Fruit fly (Drosophila melanogaster) whole organism, embryonic: ENCODE results near the gene BckdhA.
A peak's percentile ranks its signal among the peaks of the same experiment; 100 is the strongest.

ENCODE experiments used
- Abd-B ChIP-seq: fragments of 200-800 bp; sonication (Bioruptor generic); optimal IDR thresholded peaks from 2 replicates; lab custom pipeline; 2018; ENCODE audit warnings: missing biosample characterization, mild to moderate bottlenecking, missing genetic modification characterization, moderate library complexity
- Ada2b ChIP-seq: fragments of 200-800 bp; sonication (Bioruptor generic); IDR thresholded peaks from 2 replicates; pipeline ENCODE4 v1.3.6; 2022; ENCODE audit warnings: missing biosample characterization, missing genetic modification characterization
- Bgb ChIP-seq: fragments of 200-800 bp; sonication (Bioruptor generic); IDR thresholded peaks from 2 replicates; pipeline ENCODE4 v1.3.6; 2022; ENCODE audit warnings: missing biosample characterization, missing genetic modification characterization; ENCODE audit not compliant: partially characterized antibody
- CG10209 ChIP-seq: fragments of 200-800 bp; sonication (Bioruptor generic); optimal IDR thresholded peaks from 3 replicates; lab custom pipeline; 2017; ENCODE audit warnings: missing biosample characterization, mild to moderate bottlenecking, missing genetic modification characterization, missing genetic modification reagents
- CG11560 ChIP-seq: fragments of 200-800 bp; sonication (Bioruptor generic); IDR thresholded peaks from 3 replicates; pipeline ENCODE4 v1.3.6; 2022; ENCODE audit warnings: missing biosample characterization, missing genetic modification characterization
- CG11696 ChIP-seq: fragments of 200-800 bp; sonication (Bioruptor generic); IDR thresholded peaks from 2 replicates; pipeline ENCODE4 v1.3.6; 2022; ENCODE audit warnings: missing biosample characterization, missing genetic modification characterization
- CG12219 ChIP-seq: fragments of 200-800 bp; sonication (Bioruptor generic); optimal IDR thresholded peaks from 3 replicates; lab custom pipeline; 2018; ENCODE audit warnings: missing biosample characterization, mild to moderate bottlenecking, missing genetic modification characterization
- CG12942 ChIP-seq: fragments of 200-800 bp; sonication (Bioruptor generic); optimal IDR thresholded peaks from 3 replicates; lab custom pipeline; 2016; ENCODE audit warnings: missing biosample characterization, missing genetic modification characterization
- CG13287 ChIP-seq: fragments of 200-800 bp; sonication (Bioruptor generic); IDR thresholded peaks from 2 replicates; pipeline ENCODE4 v1.3.6; 2022; ENCODE audit warnings: missing biosample characterization, missing genetic modification characterization; ENCODE audit not compliant: partially characterized antibody
- CG13424 ChIP-seq: fragments of 200-800 bp; sonication (Bioruptor generic); optimal IDR thresholded peaks from 2 replicates; lab custom pipeline; 2019; ENCODE audit warnings: missing biosample characterization, mild to moderate bottlenecking, missing genetic modification characterization, moderate library complexity
- CG14667 ChIP-seq: fragments of 200-800 bp; sonication (Bioruptor generic); IDR thresholded peaks from 2 replicates; pipeline ENCODE4 v1.3.6; 2022; ENCODE audit warnings: missing biosample characterization, missing genetic modification characterization
- CG1529 ChIP-seq: fragments of 200-800 bp; sonication (Bioruptor generic); optimal IDR thresholded peaks from 3 replicates; lab custom pipeline; 2018; ENCODE audit warnings: missing biosample characterization, missing genetic modification characterization
- CG2875 ChIP-seq: fragments of 200-800 bp; sonication (Bioruptor generic); optimal IDR thresholded peaks from 2 replicates; lab custom pipeline; 2017; ENCODE audit warnings: missing biosample characterization, mild to moderate bottlenecking, missing genetic modification characterization, missing genetic modification reagents
- CG7271 ChIP-seq: fragments of 200-800 bp; sonication (Bioruptor generic); optimal IDR thresholded peaks from 2 replicates; lab custom pipeline; 2018; ENCODE audit warnings: missing biosample characterization, mild to moderate bottlenecking, missing genetic modification characterization, moderate library complexity
- CHES-1-like ChIP-seq: fragments of 200-800 bp; sonication (Bioruptor generic); optimal IDR thresholded peaks from 2 replicates; lab custom pipeline; 2016; ENCODE audit warnings: missing biosample characterization, missing genetic modification characterization
- Chrac-16 ChIP-seq: fragments of 200-800 bp; sonication (Bioruptor generic); optimal IDR thresholded peaks from 3 replicates; lab custom pipeline; 2016; ENCODE audit warnings: missing biosample characterization, missing genetic modification characterization
- Dfd ChIP-seq, 2 experiments: fragments of >200 bp; optimal IDR thresholded peaks; 2 replicates each; lab custom pipeline; 2017; ENCODE audit warnings: missing biosample characterization in 2 of 2, missing genetic modification characterization in 2 of 2
- Dip2 ChIP-seq: fragments of 200-800 bp; sonication (Bioruptor generic); IDR thresholded peaks from 2 replicates; pipeline ENCODE4 v1.3.6; 2022; ENCODE audit warnings: missing biosample characterization, missing genetic modification characterization
- H15 ChIP-seq: fragments of 200-800 bp; sonication (Bioruptor generic); IDR thresholded peaks from 3 replicates; pipeline ENCODE4 v1.3.6; 2022; ENCODE audit warnings: missing biosample characterization, missing genetic modification characterization
- HHEX ChIP-seq: fragments of 200-800 bp; sonication (Bioruptor generic); optimal IDR thresholded peaks from 3 replicates; lab custom pipeline; 2017; ENCODE audit warnings: missing biosample characterization, mild to moderate bottlenecking, missing genetic modification characterization, missing genetic modification reagents
- HLH3B ChIP-seq: fragments of 200-800 bp; sonication (Bioruptor generic); IDR thresholded peaks from 2 replicates; pipeline ENCODE4 v1.3.6; 2022; ENCODE audit warnings: missing biosample characterization, missing genetic modification characterization
- Hr78 ChIP-seq, 2 experiments: fragments of 200-800 bp in 1 of 2; fragments of >200 bp in 1 of 2; sonication (Bioruptor generic) in 1 of 2; optimal IDR thresholded peaks; 2 replicates each; lab custom pipeline; 2017 to 2019; ENCODE audit warnings: missing biosample characterization in 2 of 2, missing genetic modification characterization in 2 of 2, mild to moderate bottlenecking in 1 of 2, moderate library complexity in 1 of 2
- NC2β ChIP-seq: fragments of 200-800 bp; sonication (Bioruptor generic); optimal IDR thresholded peaks from 2 replicates; lab custom pipeline; 2016; ENCODE audit warnings: missing biosample characterization, missing genetic modification characterization
- NfI ChIP-seq: fragments of 200-800 bp; sonication (Bioruptor generic); optimal IDR thresholded peaks from 3 replicates; lab custom pipeline; 2018; ENCODE audit warnings: missing biosample characterization, mild to moderate bottlenecking, missing genetic modification characterization, moderate library complexity
- Pdp1 ChIP-seq, 2 experiments: fragments of 200-800 bp; sonication (Bioruptor generic); optimal IDR thresholded peaks; 3 replicates each; lab custom pipeline; 2016; ENCODE audit warnings: missing biosample characterization in 2 of 2, missing genetic modification characterization in 2 of 2, mild to moderate bottlenecking in 1 of 2, moderate library complexity in 1 of 2
- Xbp1 ChIP-seq: fragments of 200-800 bp; sonication (Bioruptor generic); optimal IDR thresholded peaks from 3 replicates; lab custom pipeline; 2016; ENCODE audit warnings: missing biosample characterization, mild to moderate bottlenecking, missing genetic modification characterization
- Xrp1 ChIP-seq: fragments of 200-800 bp; sonication (Bioruptor generic); IDR thresholded peaks from 2 replicates; pipeline ENCODE4 v1.3.6; 2022; ENCODE audit warnings: missing biosample characterization, missing genetic modification characterization
- ap ChIP-seq: fragments of 200-800 bp; sonication (Bioruptor generic); IDR thresholded peaks from 2 replicates; pipeline ENCODE4 v1.3.6; 2022; ENCODE audit warnings: missing biosample characterization, missing genetic modification characterization
- az2 ChIP-seq: fragments of 200-800 bp; sonication (Bioruptor generic); optimal IDR thresholded peaks from 3 replicates; lab custom pipeline; 2016; ENCODE audit warnings: missing biosample characterization, missing genetic modification characterization
- ci ChIP-seq: fragments of 200-800 bp; sonication (Bioruptor generic); IDR thresholded peaks from 3 replicates; pipeline ENCODE4 v1.3.6; 2022; ENCODE audit warnings: missing biosample characterization, missing genetic modification characterization
- crp ChIP-seq, 2 experiments: fragments of 200-800 bp; sonication (Bioruptor generic); optimal IDR thresholded peaks; 2 replicates in 1 of 2; 3 replicates in 1 of 2; lab custom pipeline; 2017; ENCODE audit warnings: missing biosample characterization in 2 of 2, missing genetic modification characterization in 2 of 2, mild to moderate bottlenecking in 1 of 2, moderate library complexity in 1 of 2
- dmrt11E ChIP-seq: fragments of 200-800 bp; sonication (Bioruptor generic); optimal IDR thresholded peaks from 3 replicates; lab custom pipeline; 2018; ENCODE audit warnings: missing biosample characterization, mild to moderate bottlenecking, missing genetic modification characterization, moderate library complexity
- gce ChIP-seq: fragments of 200-800 bp; sonication (Bioruptor generic); IDR thresholded peaks from 3 replicates; pipeline ENCODE4 v1.3.6; 2022; ENCODE audit warnings: missing biosample characterization, missing genetic modification characterization
- gfzf ChIP-seq: fragments of 200-800 bp; sonication (Bioruptor generic); optimal IDR thresholded peaks from 2 replicates; lab custom pipeline; 2016; ENCODE audit warnings: missing biosample characterization, mild to moderate bottlenecking, missing genetic modification characterization, moderate library complexity
- hbn ChIP-seq: fragments of 200-800 bp; sonication (Bioruptor generic); IDR thresholded peaks from 2 replicates; pipeline ENCODE4 v1.3.6; 2022; ENCODE audit warnings: missing biosample characterization, missing genetic modification characterization; ENCODE audit not compliant: partially characterized antibody
- lab ChIP-seq: fragments of 200-800 bp; sonication (Bioruptor generic); optimal IDR thresholded peaks from 3 replicates; lab custom pipeline; 2017; ENCODE audit warnings: missing biosample characterization, missing genetic modification characterization, mild to moderate bottlenecking, moderate library complexity, missing genetic modification reagents
- nerfin-1 ChIP-seq: fragments of 200-800 bp; sonication (Bioruptor generic); optimal IDR thresholded peaks from 3 replicates; lab custom pipeline; 2019; ENCODE audit warnings: missing biosample characterization, mild to moderate bottlenecking, missing genetic modification characterization, moderate library complexity
- nmo ChIP-seq: fragments of 200-800 bp; sonication (Bioruptor generic); optimal IDR thresholded peaks from 2 replicates; lab custom pipeline; 2018; ENCODE audit warnings: missing biosample characterization, mild to moderate bottlenecking, missing genetic modification characterization, moderate library complexity
- oc ChIP-seq: fragments of 200-800 bp; sonication (Bioruptor generic); optimal IDR thresholded peaks from 2 replicates; lab custom pipeline; 2018; ENCODE audit warnings: missing biosample characterization, mild to moderate bottlenecking, missing genetic modification characterization, moderate library complexity
- prd ChIP-seq, 3 experiments: fragments of >200 bp in 2 of 3; fragments of 200-800 bp in 1 of 3; sonication (Bioruptor generic) in 1 of 3; optimal IDR thresholded peaks in 2 of 3; IDR thresholded peaks in 1 of 3; 2 replicates in 2 of 3; 3 replicates in 1 of 3; pipeline versions ENCODE4 v1.3.6 to Lab custom; 2017 to 2022; ENCODE audit warnings: missing biosample characterization in 1 of 3, missing genetic modification characterization in 1 of 3
- pros ChIP-seq: fragments of 200-800 bp; sonication (Bioruptor generic); optimal IDR thresholded peaks from 3 replicates; lab custom pipeline; 2019; ENCODE audit warnings: missing biosample characterization, mild to moderate bottlenecking, missing genetic modification characterization, moderate library complexity
- shn ChIP-seq: fragments of 200-800 bp; sonication (Bioruptor generic); optimal IDR thresholded peaks from 3 replicates; lab custom pipeline; 2016; ENCODE audit warnings: missing biosample characterization, missing genetic modification characterization
- sim ChIP-seq: fragments of 200-800 bp; sonication (Bioruptor generic); IDR thresholded peaks from 2 replicates; pipeline ENCODE4 v1.3.6; 2022; ENCODE audit warnings: missing biosample characterization, missing genetic modification characterization
- tap ChIP-seq: fragments of 200-800 bp; optimal IDR thresholded peaks from 3 replicates; lab custom pipeline; 2019; ENCODE audit warnings: missing biosample characterization, mild to moderate bottlenecking, missing genetic modification characterization, moderate library complexity
- tin ChIP-seq: fragments of 200-800 bp; sonication (Bioruptor generic); optimal IDR thresholded peaks from 3 replicates; lab custom pipeline; 2016; ENCODE audit warnings: missing biosample characterization, missing genetic modification characterization
- tio ChIP-seq: fragments of 200-800 bp; sonication (Bioruptor generic); optimal IDR thresholded peaks from 2 replicates; lab custom pipeline; 2017; ENCODE audit warnings: missing biosample characterization, missing genetic modification characterization, inconsistent platforms
- zen ChIP-seq: fragments of 200-800 bp; sonication (Bioruptor generic); optimal IDR thresholded peaks from 3 replicates; lab custom pipeline; 2018; ENCODE audit warnings: missing biosample characterization, mild to moderate bottlenecking, missing genetic modification characterization, moderate library complexity
- zen2 ChIP-seq: fragments of 200-800 bp; sonication (Bioruptor generic); IDR thresholded peaks from 3 replicates; pipeline ENCODE4 v1.3.6; 2022; ENCODE audit warnings: missing biosample characterization, missing genetic modification characterization; ENCODE audit not compliant: partially characterized antibody
- zf30C ChIP-seq: fragments of 200-800 bp; sonication (Bioruptor generic); optimal IDR thresholded peaks from 3 replicates; lab custom pipeline; 2018; ENCODE audit warnings: missing biosample characterization, mild to moderate bottlenecking, missing genetic modification characterization

Gene BckdhA

DNA sequence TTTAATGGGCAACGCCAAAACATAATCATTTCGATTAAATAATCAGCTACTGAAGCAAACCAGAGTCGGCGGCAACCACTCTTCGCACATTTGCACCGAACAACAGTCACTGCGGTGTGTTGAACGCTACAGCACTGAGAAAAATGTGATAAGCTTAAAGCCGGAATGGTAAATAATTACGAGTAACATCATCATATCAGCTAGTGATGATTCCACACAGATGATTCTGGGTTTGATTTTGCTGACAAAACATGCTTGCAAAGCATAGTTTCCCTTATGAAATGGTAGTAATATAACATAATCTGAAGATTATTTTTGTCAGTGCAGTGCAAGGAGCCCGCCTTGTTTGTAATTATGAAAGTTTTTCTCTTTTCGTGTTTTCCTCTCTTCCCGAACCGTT, 42.5 kb downstream of the BckdhA start (continued):
- no peak for TF ChIP-seq gce (GFP tag; lab: Robert Waterston, UW)
- TF ChIP-seq Abd-B (GFP tag; lab: Kevin White, UChicago) = peak; percentile 38
- TF ChIP-seq CG11560 (tag; lab: Robert Waterston, UW) = no peak
- peak; percentile 64 for TF ChIP-seq Xbp1 (GFP tag; lab: Kevin White, UChicago)
- peak; percentile 37 for TF ChIP-seq lab
- TF ChIP-seq nerfin-1 = peak; percentile 50
- TF ChIP-seq dmrt11E = peak; percentile 78
- TF ChIP-seq Dfd (GFP tag; optimal IDR thresholded peaks at IDR 0.05; lab: Kevin White, UChicago) = no peak
- no peak for TF ChIP-seq CG14667 (GFP tag; lab: Robert Waterston, UW)
- TF ChIP-seq CG11696 = no peak
- peak; percentile 58 for TF ChIP-seq CG10209 (GFP tag; lab: Kevin White, UChicago)
- no peak for TF ChIP-seq ap (GFP tag; lab: Robert Waterston, UW)
- peak; percentile 41 for TF ChIP-seq zf30C (GFP tag; lab: Kevin White, UChicago)
- TF ChIP-seq Chrac-16 = peak; percentile 55
- TF ChIP-seq Xrp1 (GFP tag; lab: Robert Waterston, UW) = peak; percentile 36; the same call in 1 of the 2 replicates
- TF ChIP-seq hbn (GFP tag; lab: Robert Waterston, UW) = no peak
- TF ChIP-seq ci (GFP tag; lab: Robert Waterston, UW) = peak; percentile 75; the same call in 2 of the 3 replicates
- peak in 1 of 2 experiments; percentile 32 for TF ChIP-seq Pdp1 (GFP tag; optimal IDR thresholded peaks at IDR 0.05; lab: Kevin White, UChicago)
- 0 out of 2 replicates have a peak, but pooled peaks have one; percentile 40 for TF ChIP-seq sim (GFP tag; lab: Robert Waterston, UW)
- TF ChIP-seq HLH3B (GFP tag; lab: Robert Waterston, UW) = 0 out of 2 replicates have a peak, but pooled peaks have one; percentile 31
- no peak for TF ChIP-seq shn
- no peak for TF ChIP-seq Bgb (GFP tag; lab: Robert Waterston, UW)
- no peak for TF ChIP-seq CHES-1-like (GFP tag; lab: Kevin White, UChicago)
- no peak for TF ChIP-seq CG7271 (tag; lab: Kevin White, UChicago)
- TF ChIP-seq zen2 (GFP tag; lab: Robert Waterston, UW) = no peak
- TF ChIP-seq crp (GFP tag; optimal IDR thresholded peaks at IDR 0.05; lab: Kevin White, UChicago) = no peak
- no peak for TF ChIP-seq H15 (GFP tag; lab: Robert Waterston, UW)
- no peak for TF ChIP-seq pros (GFP tag; lab: Kevin White, UChicago)
- TF ChIP-seq oc (tag; lab: Kevin White, UChicago) = peak; percentile 44
- no peak for TF ChIP-seq CG13287 (GFP tag; lab: Robert Waterston, UW)
- peak; percentile 47 for TF ChIP-seq CG13424 (tag; lab: Kevin White, UChicago)
- peak; percentile 5 for TF ChIP-seq HHEX (GFP tag; lab: Kevin White, UChicago)
- peak; percentile 64 for TF ChIP-seq zen
- TF ChIP-seq Ada2b (GFP tag; lab: Robert Waterston, UW) = no peak; the same call in 1 of the 2 replicates
- peak; percentile 29 for TF ChIP-seq tio
- TF ChIP-seq nmo (GFP tag; lab: Kevin White, UChicago) = no peak
- TF ChIP-seq CG12942 = no peak
- peak; percentile 30 for TF ChIP-seq NfI (GFP tag; lab: Kevin White, UChicago)
- peak; percentile 52 for TF ChIP-seq CG1529 (GFP tag; lab: Kevin White, UChicago)
- no peak for TF ChIP-seq Dip2 (GFP tag; lab: Robert Waterston, UW)
- no peak for TF ChIP-seq gfzf (GFP tag; lab: Kevin White, UChicago)
- peak; percentile 59 for TF ChIP-seq CG12219 (GFP tag; lab: Kevin White, UChicago)
- peak; percentile 59 for TF ChIP-seq az2 (GFP tag; lab: Kevin White, UChicago)
- no peak for TF ChIP-seq prd (optimal IDR thresholded peaks at IDR 0.05; lab: Kevin White, UChicago)
- TF ChIP-seq prd (GFP tag; IDR thresholded peaks at IDR 0.05; lab: Robert Waterston, UW) = peak; percentile 51; the same call in 1 of the 3 replicates
- TF ChIP-seq Hr78 (GFP tag; optimal IDR thresholded peaks at IDR 0.05; lab: Kevin White, UChicago) = no peak
- TF ChIP-seq CG2875 (GFP tag; lab: Kevin White, UChicago) = peak; percentile 54
- peak; percentile 40 for TF ChIP-seq NC2β (GFP tag; lab: Kevin White, UChicago)
- peak; percentile 38 for TF ChIP-seq tap (tag; lab: Kevin White, UChicago)
- TF ChIP-seq tin = peak; percentile 64
